Comparison of ENCODE assay signal across 4 fruit fly cellular contexts in the genomic region with DNA sequence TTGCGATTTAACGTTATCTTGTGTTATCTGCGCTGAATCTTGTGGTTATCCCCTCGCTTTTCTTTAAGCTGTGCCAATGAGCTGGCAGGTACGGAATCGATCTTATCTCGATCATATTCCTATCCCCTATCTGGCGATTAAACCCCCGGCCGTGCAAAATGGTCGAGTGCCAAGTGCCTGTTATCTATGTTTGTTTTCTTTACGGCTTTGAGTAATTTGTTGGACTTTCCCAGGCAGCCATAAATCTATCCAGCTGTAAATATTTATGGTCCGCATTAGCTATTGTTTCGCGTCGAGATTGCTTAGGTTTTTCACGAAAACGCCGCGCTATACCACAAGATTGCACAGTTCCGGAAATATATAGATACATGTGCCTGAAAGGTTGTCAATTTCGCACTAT.
TF ChIP-seq lines count a peak whose summit lies in the region.

No protein-coding gene starts in this region.

- no peak for TF ChIP-seq CTCF in whole organism, embryonic (GFP tag; optimal IDR thresholded peaks at IDR 0.05; lab: Kevin White, UChicago)

TF ChIP-seq in whole organism, adult, 20 proteins besides CTCF, POLR2A, EP300 and RAD21:
- TF ChIP-seq pad (GFP tag; optimal IDR thresholded peaks at IDR 0.05; lab: Kevin White, UChicago) (no peak), CG12768 (GFP tag; optimal IDR thresholded peaks at IDR 0.05; lab: Kevin White, UChicago) (no peak), CG1620 (GFP tag; optimal IDR thresholded peaks at IDR 0.05; lab: Kevin White, UChicago) (no peak), Hr96 (GFP tag; optimal IDR thresholded peaks at IDR 0.05; lab: Kevin White, UChicago) (no peak), CG33017 (tag; optimal IDR thresholded peaks at IDR 0.05; lab: Kevin White, UChicago) (no peak), CG14711 (tag; optimal IDR thresholded peaks at IDR 0.05; lab: Kevin White, UChicago) (no peak), CG7101 (tag; optimal IDR thresholded peaks at IDR 0.05; lab: Kevin White, UChicago) (peak; percentile 44), toe (GFP tag; optimal IDR thresholded peaks at IDR 0.05; lab: Kevin White, UChicago) (no peak), Clk (GFP tag; optimal IDR thresholded peaks at IDR 0.05; lab: Kevin White, UChicago) (no peak), kay (GFP tag; lab: Kevin White, UChicago; ENCODE audit: borderline replicate concordance) (peak; percentile 38), Crg-1 (GFP tag; optimal IDR thresholded peaks at IDR 0.05; lab: Kevin White, UChicago) (no peak), Mnt (GFP tag; optimal IDR thresholded peaks at IDR 0.05; lab: Kevin White, UChicago) (peak; percentile 5), cnc (optimal IDR thresholded peaks at IDR 0.05; lab: Kevin White, UChicago) (no peak), CG7045 (GFP tag; optimal IDR thresholded peaks at IDR 0.05; lab: Kevin White, UChicago) (no peak), cic (GFP tag; optimal IDR thresholded peaks at IDR 0.05; lab: Kevin White, UChicago) (peak; percentile 29), ovo (GFP tag; optimal IDR thresholded peaks at IDR 0.05; lab: Kevin White, UChicago) (no peak)

TF ChIP-seq in whole organism, embryonic, 481 proteins besides CTCF, POLR2A, EP300 and RAD21 (continues in another document):
- TF ChIP-seq CG8290 (GFP tag; optimal IDR thresholded peaks at IDR 0.05; lab: Kevin White, UChicago) (no peak), CG8290 (tag; optimal IDR thresholded peaks at IDR 0.05; lab: Kevin White, UChicago) (no peak), Optix (GFP tag; IDR thresholded peaks at IDR 0.05; lab: Robert Waterston, UW) (no peak), Hr78 (GFP tag; optimal IDR thresholded peaks at IDR 0.05; lab: Kevin White, UChicago) (no peak), Atf6 (GFP tag; IDR thresholded peaks at IDR 0.05; lab: Robert Waterston, UW) (no peak), Hr39 (optimal IDR thresholded peaks at IDR 0.05; lab: Kevin White, UChicago) (no peak), unc-4 (GFP tag; IDR thresholded peaks at IDR 0.05; lab: Robert Waterston, UW; ENCODE audit: partially characterized antibody) (no peak), btn (GFP tag; optimal IDR thresholded peaks at IDR 0.05; lab: Kevin White, UChicago) (no peak), CG14965 (GFP tag; optimal IDR thresholded peaks at IDR 0.05; lab: Kevin White, UChicago; ENCODE audit: borderline replicate concordance) (no peak), CG1647 (GFP tag; optimal IDR thresholded peaks at IDR 0.05; lab: Kevin White, UChicago) (no peak), Lhr (GFP tag; optimal IDR thresholded peaks at IDR 0.05; lab: Kevin White, UChicago) (no peak), knrl (GFP tag; IDR thresholded peaks at IDR 0.05; lab: Robert Waterston, UW; ENCODE audit: partially characterized antibody) (no peak), lilli (GFP tag; optimal IDR thresholded peaks at IDR 0.05; lab: Kevin White, UChicago) (no peak), lab (GFP tag; optimal IDR thresholded peaks at IDR 0.05; lab: Kevin White, UChicago) (no peak), corto (GFP tag; optimal IDR thresholded peaks at IDR 0.05; lab: Kevin White, UChicago) (no peak), otp (GFP tag; IDR thresholded peaks at IDR 0.05; lab: Robert Waterston, UW) (no peak), NC2α (GFP tag; optimal IDR thresholded peaks at IDR 0.05; lab: Kevin White, UChicago) (no peak), CG18011 (GFP tag; optimal IDR thresholded peaks at IDR 0.05; lab: Kevin White, UChicago) (no peak), CG6683 (GFP tag; optimal IDR thresholded peaks at IDR 0.05; lab: Kevin White, UChicago) (no peak), Stat92E (GFP tag; optimal IDR thresholded peaks at IDR 0.05; lab: Kevin White, UChicago) (no peak), Hey (tag; optimal IDR thresholded peaks at IDR 0.05; lab: Kevin White, UChicago) (peak; percentile 3), twi (tag; optimal IDR thresholded peaks at IDR 0.05; lab: Kevin White, UChicago) (peak; percentile 14), CG1792 (GFP tag; optimal IDR thresholded peaks at IDR 0.05; lab: Kevin White, UChicago) (no peak), lov (optimal IDR thresholded peaks at IDR 0.05; lab: Kevin White, UChicago) (no peak), lov (GFP tag; IDR thresholded peaks at IDR 0.05; lab: Robert Waterston, UW) (0 out of 3 replicates have a peak, but pooled peaks have one; percentile 20)

TF ChIP-seq in whole organism, prepupa, 60 proteins besides CTCF, POLR2A, EP300 and RAD21:
- TF ChIP-seq fkh (GFP tag; optimal IDR thresholded peaks at IDR 0.05; lab: Kevin White, UChicago): peak; percentile 36
- no peak for TF ChIP-seq dsx (GFP tag; optimal IDR thresholded peaks at IDR 0.05; lab: Kevin White, UChicago; ENCODE audit: poor library complexity, severe bottlenecking)
- no peak for TF ChIP-seq Eip78C (GFP tag; lab: Kevin White, UChicago)
- TF ChIP-seq CG3919 (GFP tag; optimal IDR thresholded peaks at IDR 0.05; lab: Kevin White, UChicago): no peak
- TF ChIP-seq eg (GFP tag; IDR thresholded peaks at IDR 0.05; lab: Robert Waterston, UW): no peak
- peak; percentile 16 for TF ChIP-seq vri (GFP tag; optimal IDR thresholded peaks at IDR 0.05; lab: Kevin White, UChicago)
TF ChIP-seq in whole organism, prepupa: peak in this region for 2.

TF ChIP-seq in whole organism, wandering third instar larva, 38 proteins besides CTCF, POLR2A, EP300 and RAD21:
- no peak for TF ChIP-seq Rel (GFP tag; optimal IDR thresholded peaks at IDR 0.05; lab: Kevin White, UChicago)
- TF ChIP-seq Rel (tag; optimal IDR thresholded peaks at IDR 0.05; lab: Kevin White, UChicago): peak; percentile 46
- peak; percentile 44 for TF ChIP-seq CrebA (GFP tag; optimal IDR thresholded peaks at IDR 0.05; lab: Kevin White, UChicago; ENCODE audit: borderline replicate concordance)
- no peak for TF ChIP-seq Myc (optimal IDR thresholded peaks at IDR 0.05; lab: Kevin White, UChicago)
- TF ChIP-seq sv (GFP tag; optimal IDR thresholded peaks at IDR 0.05; lab: Kevin White, UChicago): no peak
